Fruit fly (Drosophila melanogaster): Measurements from ENCODE around the gene CG16723.

CG16723 gene

DNA sequence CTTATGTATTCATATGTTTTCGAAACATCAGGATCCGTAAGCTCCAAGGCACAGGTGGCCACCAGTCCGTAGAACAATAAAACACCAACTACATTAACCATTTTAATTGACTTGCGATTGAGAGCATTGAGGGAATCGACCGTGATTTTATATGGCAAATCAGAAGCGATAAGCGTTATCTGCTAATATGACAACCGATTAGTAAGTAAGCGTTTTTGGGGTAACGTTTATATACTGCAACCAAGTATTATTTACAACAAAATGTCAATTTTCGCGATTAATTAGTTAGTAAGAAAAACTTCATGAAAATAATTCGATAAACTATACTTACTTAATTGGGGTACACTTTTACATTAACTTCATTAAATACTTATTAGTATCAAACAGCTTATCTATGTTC is at the start of gene CG16723:
Gene CG16723, minus strand, starts transcription at position 101 of the 400 bp plus-strand sequence.
- TF ChIP-seq h (optimal IDR thresholded peaks at IDR 0.05) (no peak), Sin3A (optimal IDR thresholded peaks at IDR 0.05) (no peak), Myc (optimal IDR thresholded peaks at IDR 0.05) (no peak), ttk (optimal IDR thresholded peaks at IDR 0.05) (no peak), insv (optimal IDR thresholded peaks at IDR 0.05) (no peak), psq (optimal IDR thresholded peaks at IDR 0.05) (no peak)

dm6 chr3R:23642836-23643235 is 46.8 kb upstream of the CG16723 start:
- TF ChIP-seq ttk (optimal IDR thresholded peaks at IDR 0.05) (no peak), Sin3A (optimal IDR thresholded peaks at IDR 0.05) (no peak), h (optimal IDR thresholded peaks at IDR 0.05) (no peak), insv (optimal IDR thresholded peaks at IDR 0.05) (no peak), Myc (optimal IDR thresholded peaks at IDR 0.05) (no peak), psq (optimal IDR thresholded peaks at IDR 0.05) (no peak)

DNA sequence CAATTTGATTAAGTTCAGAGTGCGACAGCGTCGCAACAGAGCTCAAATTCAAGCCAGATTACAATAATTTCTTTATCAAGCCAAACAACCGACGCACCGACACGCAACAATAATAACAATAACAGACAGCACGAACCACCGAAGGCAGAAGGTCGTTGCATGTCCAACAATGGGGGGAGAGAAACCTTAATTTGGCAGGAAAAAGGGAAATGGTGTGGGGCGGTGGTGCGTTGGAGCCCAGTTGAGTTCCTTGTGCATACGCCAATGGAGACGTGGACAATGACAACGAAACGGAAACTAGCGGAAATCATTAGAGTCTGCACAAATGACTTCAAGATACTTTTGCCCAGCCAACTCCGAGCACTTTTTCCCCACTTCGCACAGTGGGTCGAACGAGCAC is 43.5 kb upstream of the CG16723 start:
- no peak for TF ChIP-seq ttk (optimal IDR thresholded peaks at IDR 0.05)
- no peak for TF ChIP-seq Myc (optimal IDR thresholded peaks at IDR 0.05)
- TF ChIP-seq h (optimal IDR thresholded peaks at IDR 0.05) = no peak
- no peak for TF ChIP-seq insv (optimal IDR thresholded peaks at IDR 0.05)
- TF ChIP-seq psq (optimal IDR thresholded peaks at IDR 0.05) = no peak
- TF ChIP-seq Sin3A (optimal IDR thresholded peaks at IDR 0.05) = no peak

DNA sequence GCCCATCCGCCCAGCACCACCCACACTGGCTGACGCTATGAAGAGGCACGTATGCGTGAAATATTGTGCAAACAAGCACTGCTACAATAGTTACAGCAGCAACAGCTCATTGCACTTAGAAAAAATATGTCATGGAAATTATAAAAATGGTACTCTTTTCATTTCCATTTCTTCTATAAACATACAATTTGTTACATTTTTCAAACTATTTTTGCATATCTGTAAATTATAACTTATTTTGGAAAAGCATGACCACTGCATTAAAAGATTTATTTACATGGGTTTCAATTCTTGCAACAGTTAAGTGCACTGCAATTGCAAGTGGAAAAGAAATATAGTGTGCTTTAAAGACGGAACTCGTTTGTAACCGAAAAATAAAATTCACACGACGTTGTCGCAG is 42.3 kb upstream of the CG16723 start:
- TF ChIP-seq Myc (optimal IDR thresholded peaks at IDR 0.05) = no peak
- TF ChIP-seq h (optimal IDR thresholded peaks at IDR 0.05) = no peak
- TF ChIP-seq Sin3A (optimal IDR thresholded peaks at IDR 0.05) = no peak
- TF ChIP-seq ttk (optimal IDR thresholded peaks at IDR 0.05) = no peak
- TF ChIP-seq psq (optimal IDR thresholded peaks at IDR 0.05) = no peak
- TF ChIP-seq insv (optimal IDR thresholded peaks at IDR 0.05) = no peak

DNA sequence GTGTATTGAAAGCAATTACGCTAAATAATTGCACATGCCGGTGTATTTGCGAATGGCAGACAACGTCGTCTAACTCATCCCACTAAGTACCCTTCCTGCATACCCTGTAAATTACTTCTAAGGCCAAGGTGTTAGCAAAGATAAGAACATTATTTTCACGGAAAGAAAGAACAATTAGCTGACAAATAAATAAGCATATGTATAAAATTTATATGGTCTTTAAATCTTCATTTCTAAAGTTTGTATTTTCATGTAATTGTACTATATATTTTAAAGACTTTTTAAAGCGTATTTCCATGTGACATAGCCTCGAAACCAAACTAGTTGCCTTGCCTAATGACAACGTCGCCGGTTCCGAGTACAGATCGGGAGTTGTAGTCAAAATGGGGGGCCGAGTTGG is 41.2 kb upstream of the CG16723 start:
- TF ChIP-seq Sin3A (optimal IDR thresholded peaks at IDR 0.05) (no peak), insv (optimal IDR thresholded peaks at IDR 0.05) (no peak), h (optimal IDR thresholded peaks at IDR 0.05) (no peak), ttk (optimal IDR thresholded peaks at IDR 0.05) (no peak), Myc (optimal IDR thresholded peaks at IDR 0.05) (no peak), psq (optimal IDR thresholded peaks at IDR 0.05) (no peak)

DNA sequence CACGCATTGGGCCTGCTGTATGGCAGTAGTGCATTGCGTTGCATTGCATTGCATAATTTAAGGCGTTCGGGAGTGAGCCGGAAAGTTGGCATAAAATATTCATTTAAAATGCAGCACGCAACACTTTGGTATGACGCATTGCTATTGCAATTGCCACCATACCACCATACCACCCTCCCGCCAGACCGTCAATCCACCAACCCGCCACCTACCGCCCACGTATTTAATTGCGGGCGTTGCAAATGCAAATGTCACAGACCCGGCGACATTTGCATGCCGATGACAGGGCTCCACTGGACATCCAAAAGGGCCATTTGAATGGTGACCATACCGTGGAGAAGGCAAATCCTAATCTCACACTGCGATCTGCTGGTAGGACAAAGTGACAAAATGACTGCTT is 38.7 kb upstream of the CG16723 start:
- TF ChIP-seq psq (optimal IDR thresholded peaks at IDR 0.05) (no peak), ttk (optimal IDR thresholded peaks at IDR 0.05) (no peak), Sin3A (optimal IDR thresholded peaks at IDR 0.05) (no peak), Myc (optimal IDR thresholded peaks at IDR 0.05) (no peak), insv (optimal IDR thresholded peaks at IDR 0.05) (no peak), h (optimal IDR thresholded peaks at IDR 0.05) (no peak)

dm6 chr3R:23629572-23629971 is 33.5 kb upstream of the CG16723 start:
- no peak for TF ChIP-seq insv (optimal IDR thresholded peaks at IDR 0.05)
- no peak for TF ChIP-seq Myc (optimal IDR thresholded peaks at IDR 0.05)
- no peak for TF ChIP-seq h (optimal IDR thresholded peaks at IDR 0.05)
- no peak for TF ChIP-seq psq (optimal IDR thresholded peaks at IDR 0.05)
- TF ChIP-seq ttk (optimal IDR thresholded peaks at IDR 0.05) = no peak
- TF ChIP-seq Sin3A (optimal IDR thresholded peaks at IDR 0.05) = no peak

DNA sequence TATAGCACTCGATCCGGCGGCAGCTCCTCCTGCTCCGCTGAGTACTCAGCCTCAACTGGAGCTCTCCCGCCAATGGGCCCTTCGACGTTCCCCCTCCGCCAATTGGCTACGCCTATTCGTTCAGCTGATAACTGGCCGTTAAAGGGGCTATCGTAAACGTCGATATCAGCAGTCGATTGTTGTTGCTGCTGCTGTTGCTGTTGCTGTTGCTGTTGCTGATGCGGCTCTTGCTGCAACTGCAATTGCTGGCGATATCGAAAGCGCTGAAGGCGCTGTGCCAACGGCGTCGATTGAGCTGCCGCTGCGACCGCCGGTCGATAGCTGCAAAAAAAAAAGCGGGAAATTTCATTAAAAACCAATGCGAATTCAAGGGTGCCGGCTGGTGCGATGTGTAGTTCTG is 31.1 kb upstream of the CG16723 start:
- TF ChIP-seq insv (optimal IDR thresholded peaks at IDR 0.05) (no peak), ttk (optimal IDR thresholded peaks at IDR 0.05) (no peak), Myc (optimal IDR thresholded peaks at IDR 0.05) (no peak), psq (optimal IDR thresholded peaks at IDR 0.05) (no peak), h (optimal IDR thresholded peaks at IDR 0.05) (no peak), Sin3A (optimal IDR thresholded peaks at IDR 0.05) (no peak)

- TF ChIP-seq Sin3A (optimal IDR thresholded peaks at IDR 0.05) = no peak
- TF ChIP-seq ttk (optimal IDR thresholded peaks at IDR 0.05) = no peak
- TF ChIP-seq insv (optimal IDR thresholded peaks at IDR 0.05) = no peak
- no peak for TF ChIP-seq Myc (optimal IDR thresholded peaks at IDR 0.05)
- TF ChIP-seq psq (optimal IDR thresholded peaks at IDR 0.05) = no peak
- TF ChIP-seq h (optimal IDR thresholded peaks at IDR 0.05) = no peak
These were observed 26.9 kb upstream of the CG16723 start for dm6 chr3R:23622961-23623360.

DNA sequence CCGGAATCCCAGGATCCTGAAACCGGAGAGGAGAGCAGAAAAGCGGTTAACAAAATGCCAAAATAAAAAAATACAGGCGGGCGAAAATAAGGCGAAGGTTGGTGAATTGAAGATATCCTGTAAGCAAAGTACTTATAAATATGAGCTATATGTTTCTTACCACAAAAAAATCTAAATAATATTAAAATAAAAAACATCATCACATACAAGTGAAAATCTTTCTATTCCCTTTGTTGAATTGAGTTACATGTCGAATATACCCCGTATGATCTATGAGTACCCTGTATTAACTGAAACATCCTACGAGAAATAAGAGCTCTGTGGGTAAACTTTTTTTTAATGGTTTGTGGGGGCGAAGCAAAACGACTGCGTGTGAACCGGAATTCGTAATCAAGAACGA is 16.0 kb upstream of the CG16723 start:
- TF ChIP-seq Myc (optimal IDR thresholded peaks at IDR 0.05) (no peak), ttk (optimal IDR thresholded peaks at IDR 0.05) (no peak), insv (optimal IDR thresholded peaks at IDR 0.05) (no peak), h (optimal IDR thresholded peaks at IDR 0.05) (no peak), Sin3A (optimal IDR thresholded peaks at IDR 0.05) (no peak), psq (optimal IDR thresholded peaks at IDR 0.05) (no peak)

DNA sequence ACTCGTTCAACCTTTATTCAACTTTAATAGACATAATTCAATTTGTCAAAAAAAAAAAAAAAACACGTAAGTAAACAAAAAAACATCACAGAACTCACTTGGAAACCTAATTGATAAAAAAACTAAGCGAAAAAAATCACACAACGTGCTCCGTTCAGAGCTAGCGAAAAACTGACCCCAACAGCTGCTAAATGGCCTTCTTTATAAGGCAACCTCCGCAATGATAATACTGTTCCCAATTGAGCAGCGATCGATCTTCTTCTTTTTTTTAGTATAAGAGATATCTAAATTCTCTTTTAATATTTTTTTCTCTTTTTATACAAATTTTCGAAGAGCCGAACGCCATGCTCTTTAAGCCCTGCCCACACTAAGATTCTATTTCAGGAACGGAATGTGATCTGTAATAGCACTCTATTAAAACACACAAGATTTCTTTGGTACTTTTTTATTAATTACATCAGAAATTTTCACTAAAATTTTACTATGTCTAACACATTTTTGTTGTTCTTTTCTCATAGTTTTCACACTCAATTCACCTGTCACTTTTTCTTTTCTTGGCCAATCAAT is 9.3 kb upstream of the CG16723 start, which contains the start of gene CG10184:
Gene CG10184, minus strand, starts transcription at position 181 of the 567 bp plus-strand sequence.
- TF ChIP-seq Myc (optimal IDR thresholded peaks at IDR 0.05) = no peak
- no peak for TF ChIP-seq Sin3A (optimal IDR thresholded peaks at IDR 0.05)
- no peak for TF ChIP-seq h (optimal IDR thresholded peaks at IDR 0.05)

dm6 chr3R:23601346-23601817 is 5.3 kb upstream of the CG16723 start:
- TF ChIP-seq ttk (optimal IDR thresholded peaks at IDR 0.05) = no peak
- no peak for TF ChIP-seq insv (optimal IDR thresholded peaks at IDR 0.05)
- TF ChIP-seq Myc (optimal IDR thresholded peaks at IDR 0.05) = no peak
- TF ChIP-seq psq (optimal IDR thresholded peaks at IDR 0.05) = no peak
- no peak for TF ChIP-seq h (optimal IDR thresholded peaks at IDR 0.05)
- TF ChIP-seq Sin3A (optimal IDR thresholded peaks at IDR 0.05) = no peak

- TF ChIP-seq insv (optimal IDR thresholded peaks at IDR 0.05) (no peak), Myc (optimal IDR thresholded peaks at IDR 0.05) (no peak), psq (optimal IDR thresholded peaks at IDR 0.05) (no peak), h (optimal IDR thresholded peaks at IDR 0.05) (no peak), Sin3A (optimal IDR thresholded peaks at IDR 0.05) (no peak), ttk (optimal IDR thresholded peaks at IDR 0.05) (no peak)
These were observed 2.9 kb upstream of the CG16723 start, which contains the start of gene CG10183 for dm6 chr3R:23598934-23599333. CG10183 (minus strand) TSS chr3R:23599034.
